Worm (Caenorhabditis elegans) whole organism, L3 larva: ENCODE data around the gene M03E7.2.

Source experiments
- ceh-16 ChIP-seq: sonication (generic microtip); optimal IDR thresholded peaks from 2 replicates; lab custom pipeline; 2017; ENCODE audit warnings: missing biosample characterization, missing genetic modification characterization
- elt-1 ChIP-seq: fragments of 150-350 bp; optimal IDR thresholded peaks from 2 replicates; lab custom pipeline; 2014; ENCODE audit warnings: missing biosample characterization, missing genetic modification characterization
- eor-1 ChIP-seq, 2 experiments: fragments of 150-350 bp; optimal IDR thresholded peaks; 2 replicates each; lab custom pipeline; 2014 to 2018; ENCODE audit warnings: missing biosample characterization in 2 of 2, missing genetic modification characterization in 2 of 2
- fos-1 ChIP-seq: fragments of 150-350 bp; optimal IDR thresholded peaks from 2 replicates; lab custom pipeline; 2014; ENCODE audit warnings: missing biosample characterization, missing genetic modification characterization
- lin-39 ChIP-seq: fragments of 150-350 bp; optimal IDR thresholded peaks from 2 replicates; lab custom pipeline; 2018; ENCODE audit warnings: missing biosample characterization, missing genetic modification reagents, missing genetic modification characterization
- nhr-77 ChIP-seq: fragments of 150-350 bp; optimal IDR thresholded peaks from 2 replicates; lab custom pipeline; 2014; ENCODE audit warnings: missing biosample characterization, missing genetic modification characterization
- zag-1 ChIP-seq: fragments of 150-350 bp; optimal IDR thresholded peaks from 2 replicates; lab custom pipeline; 2014; ENCODE audit warnings: missing biosample characterization, missing genetic modification characterization

- TF ChIP-seq elt-1 (tag; lab: Kevin White, UChicago) (no peak), lin-39 (tag; lab: Kevin White, UChicago) (no peak), fos-1 (tag; lab: Kevin White, UChicago) (no peak), zag-1 (tag; lab: Kevin White, UChicago) (no peak), eor-1 (tag; optimal IDR thresholded peaks at IDR 0.05; lab: Kevin White, UChicago) (no peak), ceh-16 (tag; lab: Kevin White, UChicago) (no peak), nhr-77 (tag; lab: Kevin White, UChicago) (no peak)
These were observed 30.0 kb downstream of the M03E7.2 start, which contains the start of gene C14C11.4 for ce11 chrV:5647359-5647758.
